Worm (Caenorhabditis elegans): Measurements from ENCODE around the gene K08F4.12.

The K08F4.12 gene

ce11 chrIV:10153479-10153878 is 15.6 kb downstream of the K08F4.12 start:
- TF ChIP-seq alr-1 (tag; optimal IDR thresholded peaks at IDR 0.05) (no peak), nhr-23 (tag; optimal IDR thresholded peaks at IDR 0.05) (no peak), gmeb-1 (tag; optimal IDR thresholded peaks at IDR 0.05) (no peak), lin-13 (GFP tag; optimal IDR thresholded peaks at IDR 0.05) (no peak), nhr-129 (tag; optimal IDR thresholded peaks at IDR 0.05) (no peak), fos-1 (tag; optimal IDR thresholded peaks at IDR 0.05) (no peak), mab-5 (tag; optimal IDR thresholded peaks at IDR 0.05) (no peak), peb-1 (tag; optimal IDR thresholded peaks at IDR 0.05) (no peak), C34F6.9 (tag; optimal IDR thresholded peaks at IDR 0.05) (no peak), egl-27 (tag; optimal IDR thresholded peaks at IDR 0.05) (no peak), blmp-1 (tag; optimal IDR thresholded peaks at IDR 0.05; ENCODE audit: insufficient read depth) (no peak), mdl-1 (tag; optimal IDR thresholded peaks at IDR 0.05) (no peak), ztf-4 (tag; optimal IDR thresholded peaks at IDR 0.05) (no peak), mbf-1 (tag; optimal IDR thresholded peaks at IDR 0.05) (no peak)

DNA sequence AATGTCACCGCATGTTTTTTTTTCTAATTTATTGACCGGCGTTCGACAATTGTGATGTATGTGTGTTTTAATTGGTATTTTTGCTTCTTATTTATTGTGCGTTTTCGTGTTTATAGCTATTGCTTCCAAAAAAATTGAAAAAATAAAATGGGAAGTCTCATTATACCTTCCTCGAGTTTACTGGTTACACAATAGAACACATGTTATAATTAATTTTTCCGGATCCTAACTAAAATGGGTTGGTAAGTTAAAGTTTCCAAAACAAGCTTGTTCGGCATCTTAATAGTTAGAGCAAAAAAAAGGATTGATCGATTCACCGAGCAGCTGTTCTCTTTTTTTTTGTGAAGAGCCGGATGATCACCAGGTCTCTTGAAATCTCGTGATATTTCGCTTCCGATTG is 17.6 kb downstream of the K08F4.12 start, which contains the start of gene ttr-54:
TSS of gene ttr-54 (plus strand) at position 301 of the 400 bp plus-strand sequence.
- TF ChIP-seq nhr-77 (tag; optimal IDR thresholded peaks at IDR 0.05) (no peak), R02D3.7 (tag; optimal IDR thresholded peaks at IDR 0.05) (no peak), zag-1 (tag; optimal IDR thresholded peaks at IDR 0.05) (no peak)

DNA sequence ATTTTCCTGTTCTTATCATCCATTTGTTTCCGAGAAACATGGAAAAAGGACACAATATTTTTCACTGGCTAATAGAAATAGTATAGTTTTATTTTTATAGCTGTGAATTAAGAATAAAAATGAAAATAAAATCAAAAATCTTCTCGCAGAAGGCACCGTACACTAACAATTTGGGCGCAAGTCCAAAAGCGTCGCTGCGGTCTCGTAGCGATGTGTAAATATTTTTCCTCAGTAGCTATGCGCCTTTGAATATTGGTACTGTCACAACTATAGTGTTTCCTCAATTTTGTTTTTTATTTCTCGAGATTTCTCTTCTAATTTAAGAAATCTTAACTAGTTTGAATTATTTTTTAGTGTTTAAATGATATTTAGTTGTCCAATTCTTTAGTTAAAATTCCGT is 19.1 kb downstream of the K08F4.12 start:
- TF ChIP-seq lin-13 (GFP tag; optimal IDR thresholded peaks at IDR 0.05) = no peak
- TF ChIP-seq elt-3 (tag; optimal IDR thresholded peaks at IDR 0.05) = no peak
- TF ChIP-seq nhr-11 (tag; optimal IDR thresholded peaks at IDR 0.05) = no peak
- TF ChIP-seq egl-27 (tag; optimal IDR thresholded peaks at IDR 0.05) = no peak
- TF ChIP-seq dmd-4 (tag; optimal IDR thresholded peaks at IDR 0.05) = no peak
- TF ChIP-seq R02D3.7 (tag; optimal IDR thresholded peaks at IDR 0.05) = no peak
- TF ChIP-seq F13H6.1 (tag; optimal IDR thresholded peaks at IDR 0.05) = no peak
- no peak for TF ChIP-seq blmp-1 (tag; optimal IDR thresholded peaks at IDR 0.05; ENCODE audit: insufficient read depth)
- TF ChIP-seq mdl-1 (tag; optimal IDR thresholded peaks at IDR 0.05) = no peak
- TF ChIP-seq peb-1 (tag; optimal IDR thresholded peaks at IDR 0.05) = no peak
- TF ChIP-seq nhr-6 (tag; optimal IDR thresholded peaks at IDR 0.05) = no peak
- no peak for TF ChIP-seq sma-9 (GFP tag; optimal IDR thresholded peaks at IDR 0.05)
- TF ChIP-seq sma-9 (tag; optimal IDR thresholded peaks at IDR 0.05) = no peak

DNA sequence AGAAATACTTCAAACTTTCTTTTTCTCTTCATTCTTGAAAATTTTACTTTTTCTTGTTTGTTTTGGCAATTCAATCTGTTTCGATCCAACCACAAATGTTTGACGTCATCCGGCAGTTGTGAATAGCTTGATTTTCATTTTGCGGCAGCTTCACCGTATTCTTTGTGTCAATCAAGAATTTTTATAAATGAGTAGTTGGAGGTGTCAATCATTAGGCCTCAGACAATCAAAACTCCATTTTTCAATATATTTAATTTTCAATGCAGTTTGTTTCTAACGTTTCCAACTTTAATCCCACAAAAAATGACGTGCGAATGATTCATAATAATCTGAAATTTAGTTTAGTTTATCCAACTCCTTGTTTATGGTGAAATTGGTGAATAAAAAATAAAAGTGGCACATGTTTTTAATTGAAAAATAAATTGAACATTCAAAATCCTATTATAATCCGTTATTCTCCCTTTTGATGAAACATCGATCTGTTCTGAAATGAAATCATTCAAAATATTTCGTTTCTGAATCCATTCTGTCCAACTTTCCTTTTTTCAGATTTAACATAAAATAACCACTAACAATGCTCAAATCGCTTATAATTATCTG is 19.7 kb downstream of the K08F4.12 start, which contains the start of gene ttr-53:
TSS of gene ttr-53 (plus strand) at position 550 of the 600 bp plus-strand sequence.
- TF ChIP-seq skn-1 (tag; optimal IDR thresholded peaks at IDR 0.05) (no peak), lin-11 (tag; optimal IDR thresholded peaks at IDR 0.05) (no peak), nhr-21 (tag; optimal IDR thresholded peaks at IDR 0.05) (no peak), nhr-10 (tag; optimal IDR thresholded peaks at IDR 0.05) (no peak), nhr-23 (tag; optimal IDR thresholded peaks at IDR 0.05) (no peak), mbf-1 (tag; optimal IDR thresholded peaks at IDR 0.05) (no peak), unc-62 (GFP tag; optimal IDR thresholded peaks at IDR 0.05) (no peak), C34F6.9 (tag; optimal IDR thresholded peaks at IDR 0.05) (no peak), lsy-2 (tag; optimal IDR thresholded peaks at IDR 0.05) (no peak), snpc-4 (tag; optimal IDR thresholded peaks at IDR 0.05) (no peak), nhr-129 (tag; optimal IDR thresholded peaks at IDR 0.05) (no peak), ztf-4 (tag; optimal IDR thresholded peaks at IDR 0.05) (no peak)

- no peak for TF ChIP-seq egl-27 (tag; optimal IDR thresholded peaks at IDR 0.05)
- TF ChIP-seq nhr-77 (tag; optimal IDR thresholded peaks at IDR 0.05) = no peak
- TF ChIP-seq ama-1 (optimal IDR thresholded peaks at IDR 0.05) = no peak
- no peak for TF ChIP-seq lin-11 (tag; optimal IDR thresholded peaks at IDR 0.05)
- no peak for TF ChIP-seq ceh-82 (tag; optimal IDR thresholded peaks at IDR 0.05)
- TF ChIP-seq ztf-1 (GFP tag; conservative IDR thresholded peaks at IDR 0.05) = no peak
- no peak for TF ChIP-seq sma-3 (GFP tag; optimal IDR thresholded peaks at IDR 0.05)
- no peak for TF ChIP-seq mdl-1 (tag; optimal IDR thresholded peaks at IDR 0.05)
- TF ChIP-seq peb-1 (tag; optimal IDR thresholded peaks at IDR 0.05) = no peak
- TF ChIP-seq ztf-4 (tag; optimal IDR thresholded peaks at IDR 0.05) = no peak
Observed at ce11 chrIV:10161706-10162105, 23.8 kb downstream of the K08F4.12 start, which contains the start of gene pps-1. Gene pps-1 (plus strand): TSS chrIV:10162006.

Measured in whole organism, L2 larva.